Fruit fly (Drosophila melanogaster): ENCODE measurements around the gene nSyb.
A peak's percentile ranks its signal among the peaks of the same experiment; 100 is the strongest.

The nSyb gene

DNA sequence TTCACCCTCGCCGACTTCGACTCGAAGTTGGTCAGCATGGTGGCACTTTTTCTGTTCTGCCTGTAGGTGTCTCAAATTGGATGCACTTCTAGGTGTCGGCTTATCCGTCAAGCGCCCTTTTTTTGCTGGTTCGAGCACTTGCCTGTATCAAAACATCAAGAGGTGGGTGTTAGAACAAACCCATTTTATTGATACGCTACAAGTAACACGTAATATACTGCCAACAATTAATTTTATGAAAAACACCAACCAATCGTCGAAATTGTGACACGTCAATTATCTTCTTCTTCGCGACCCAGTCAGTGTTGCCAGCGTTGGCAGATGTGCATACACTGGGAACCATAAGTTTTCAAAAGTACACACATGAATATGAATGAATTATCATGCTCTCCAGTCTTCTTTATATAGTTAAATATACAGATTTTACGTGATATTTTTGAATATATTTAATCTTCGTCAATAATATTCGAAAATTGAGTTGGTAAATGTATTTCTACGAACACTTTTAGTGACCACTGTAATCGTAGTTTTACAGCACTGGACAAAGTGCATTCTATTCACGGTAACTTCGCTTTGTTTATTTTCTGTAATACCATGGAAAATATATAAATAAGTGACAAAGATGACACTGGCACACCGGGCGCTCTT, 7.5 kb upstream of the nSyb start, which contains the start of the genes alphaCOP and CG13919 (continued):
- TF ChIP-seq Usf (GFP tag; optimal IDR thresholded peaks at IDR 0.05) (peak; percentile 89), CG33557 (GFP tag; optimal IDR thresholded peaks at IDR 0.05) (peak; percentile 95), so (GFP tag; IDR thresholded peaks at IDR 0.05) (peak; percentile 97), unpg (GFP tag; optimal IDR thresholded peaks at IDR 0.05) (peak; percentile 98), seq (GFP tag; IDR thresholded peaks at IDR 0.05) (peak; percentile 96), CG2875 (GFP tag; optimal IDR thresholded peaks at IDR 0.05) (peak; percentile 89), CkIIα-i1 (GFP tag; IDR thresholded peaks at IDR 0.05) (peak; percentile 78), Xbp1 (GFP tag; optimal IDR thresholded peaks at IDR 0.05) (peak; percentile 99), tgo (GFP tag; IDR thresholded peaks at IDR 0.05) (peak; percentile 97), corto (GFP tag; optimal IDR thresholded peaks at IDR 0.05) (peak; percentile 93), dm (GFP tag; optimal IDR thresholded peaks at IDR 0.05) (peak; percentile 82), CG4360 (GFP tag; IDR thresholded peaks at IDR 0.05) (peak; percentile 76), CG1024 (GFP tag; IDR thresholded peaks at IDR 0.05) (peak; percentile 77), CG1832 (GFP tag; optimal IDR thresholded peaks at IDR 0.05) (no peak), CG42726 (GFP tag; IDR thresholded peaks at IDR 0.05; ENCODE audit: partially characterized antibody) (no peak), CG12236 (GFP tag; optimal IDR thresholded peaks at IDR 0.05) (peak; percentile 85), CG5245 (GFP tag; optimal IDR thresholded peaks at IDR 0.05) (peak; percentile 91), pzg (GFP tag; optimal IDR thresholded peaks at IDR 0.05) (peak; percentile 55), Side (GFP tag; optimal IDR thresholded peaks at IDR 0.05) (peak; percentile 67), Trl (optimal IDR thresholded peaks at IDR 0.05) (no peak), Trl (GFP tag; optimal IDR thresholded peaks at IDR 0.05) (peak; percentile 92), bbx (GFP tag; IDR thresholded peaks at IDR 0.05; ENCODE audit: partially characterized antibody) (no peak), CG8359 (GFP tag; optimal IDR thresholded peaks at IDR 0.05; ENCODE audit: borderline replicate concordance) (peak; percentile 79), tna (GFP tag; IDR thresholded peaks at IDR 0.05; ENCODE audit: partially characterized antibody) (no peak), hbn (GFP tag; IDR thresholded peaks at IDR 0.05; ENCODE audit: partially characterized antibody) (0 out of 2 replicates have a peak, but pooled peaks have one; percentile 18), CG6254 (GFP tag; optimal IDR thresholded peaks at IDR 0.05) (peak; percentile 88), CG7786 (GFP tag; optimal IDR thresholded peaks at IDR 0.05) (peak; percentile 87), YL-1 (GFP tag; optimal IDR thresholded peaks at IDR 0.05) (peak; percentile 98), fd102C (GFP tag; optimal IDR thresholded peaks at IDR 0.05) (peak; percentile 80), CG8290 (GFP tag; optimal IDR thresholded peaks at IDR 0.05) (peak; percentile 97), CG8290 (tag; optimal IDR thresholded peaks at IDR 0.05) (peak; percentile 79 to 85), sc (optimal IDR thresholded peaks at IDR 0.05) (no peak), sc (GFP tag; optimal IDR thresholded peaks at IDR 0.05) (peak; percentile 95), CG3407 (GFP tag; optimal IDR thresholded peaks at IDR 0.05) (peak; percentile 92), cato (GFP tag; optimal IDR thresholded peaks at IDR 0.05; ENCODE audit: borderline replicate concordance) (peak; percentile 94), pb (GFP tag; optimal IDR thresholded peaks at IDR 0.05) (peak; percentile 77), CG2202 (tag; optimal IDR thresholded peaks at IDR 0.05) (peak; percentile 95), CG11085 (GFP tag; IDR thresholded peaks at IDR 0.05) (peak; percentile 96), sug (tag; optimal IDR thresholded peaks at IDR 0.05) (peak; percentile 94), croc (GFP tag; conservative IDR thresholded peaks at IDR 0.05) (peak; percentile 95), MTF-1 (GFP tag; optimal IDR thresholded peaks at IDR 0.05; ENCODE audit: borderline replicate concordance) (peak; percentile 83), pum (GFP tag; optimal IDR thresholded peaks at IDR 0.05) (peak; percentile 91), CG15479 (GFP tag; optimal IDR thresholded peaks at IDR 0.05) (peak; percentile 52), h (optimal IDR thresholded peaks at IDR 0.05) (no peak), hb (GFP tag; IDR thresholded peaks at IDR 0.05; ENCODE audit: partially characterized antibody) (no peak), CG7745 (tag; optimal IDR thresholded peaks at IDR 0.05) (peak; percentile 74), Elba2 (GFP tag; optimal IDR thresholded peaks at IDR 0.05) (peak; percentile 87), TFAM (GFP tag; optimal IDR thresholded peaks at IDR 0.05) (peak; percentile 75), CG10209 (GFP tag; optimal IDR thresholded peaks at IDR 0.05) (peak; percentile 96), Stat92E (GFP tag; optimal IDR thresholded peaks at IDR 0.05) (peak in 1 of 3 experiments; percentile 98)
